Worm (Caenorhabditis elegans) whole organism, L3 larva: ENCODE data around the gene K03H6.1.
A peak's percentile ranks its signal among the peaks of the same experiment; 100 is the strongest.

ENCODE experiments used
- ceh-82 ChIP-seq: fragments of 150-350 bp; optimal IDR thresholded peaks from 2 replicates; lab custom pipeline; 2014; ENCODE audit warnings: missing biosample characterization, missing genetic modification characterization
- ceh-9 ChIP-seq: sonication (generic microtip); optimal IDR thresholded peaks from 2 replicates; lab custom pipeline; 2018; ENCODE audit warnings: missing biosample characterization, missing genetic modification characterization
- elt-1 ChIP-seq: fragments of 150-350 bp; optimal IDR thresholded peaks from 2 replicates; lab custom pipeline; 2014; ENCODE audit warnings: missing biosample characterization, missing genetic modification characterization
- elt-2 ChIP-seq: sonication (generic microtip); optimal IDR thresholded peaks from 2 replicates; lab custom pipeline; 2016; ENCODE audit warnings: missing genetic modification reagents, mild to moderate bottlenecking, missing genetic modification characterization, missing compliant biosample characterization
- fos-1 ChIP-seq: fragments of 150-350 bp; optimal IDR thresholded peaks from 2 replicates; lab custom pipeline; 2014; ENCODE audit warnings: missing biosample characterization, missing genetic modification characterization
- skn-1 ChIP-seq: fragments of 150-350 bp; optimal IDR thresholded peaks from 2 replicates; lab custom pipeline; 2014; ENCODE audit warnings: missing biosample characterization, missing genetic modification characterization
- tbx-2 ChIP-seq: sonication (generic microtip); optimal IDR thresholded peaks from 2 replicates; lab custom pipeline; 2016; ENCODE audit warnings: mild to moderate bottlenecking, missing genetic modification characterization, missing compliant biosample characterization
- zag-1 ChIP-seq: fragments of 150-350 bp; optimal IDR thresholded peaks from 2 replicates; lab custom pipeline; 2014; ENCODE audit warnings: missing biosample characterization, missing genetic modification characterization

DNA sequence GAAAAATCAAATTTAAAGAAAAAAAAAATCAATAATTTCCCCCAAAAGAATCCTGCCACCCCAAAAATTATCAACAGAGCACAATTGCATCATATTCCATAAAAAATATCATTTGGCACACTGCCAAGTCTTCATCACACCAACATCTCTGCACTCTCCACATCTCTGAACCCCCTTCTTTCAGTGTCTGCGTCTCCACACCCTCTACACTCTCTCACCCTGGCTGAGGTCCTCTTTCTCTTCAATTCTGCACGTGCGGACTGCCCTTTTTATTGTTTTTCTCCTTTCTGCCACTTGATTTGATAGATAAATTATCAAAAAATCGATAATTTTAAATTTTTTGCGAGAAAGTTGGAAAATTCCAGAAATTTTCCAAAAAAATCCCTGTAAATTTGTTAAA lies 26.1 kb upstream of the K03H6.1 start, which contains the start of gene hxk-3:
- TF ChIP-seq fos-1 (no peak), zag-1 (tag; lab: Kevin White, UChicago) (no peak), ceh-82 (tag; lab: Kevin White, UChicago) (no peak), ceh-9 (tag; lab: Kevin White, UChicago) (no peak), elt-2 (tag; lab: Kevin White, UChicago) (peak; percentile 50), tbx-2 (tag; lab: Kevin White, UChicago) (no peak), elt-1 (tag; lab: Kevin White, UChicago) (no peak), skn-1 (tag; lab: Kevin White, UChicago) (no peak)
